Worm (Caenorhabditis elegans): ENCODE data around the gene T22C8.4.

Gene T22C8.4

ce11 chrII:8646437-8646836, 23.1 kb upstream of the T22C8.4 start:
- TF ChIP-seq hlh-4 (tag; optimal IDR thresholded peaks at IDR 0.05), result no peak

ce11 chrII:8643627-8644356, 20.5 kb upstream of the T22C8.4 start:
- TF ChIP-seq xbp-1 (tag; optimal IDR thresholded peaks at IDR 0.05) (no peak), lsy-2 (tag; optimal IDR thresholded peaks at IDR 0.05) (peak in 1 of 2 experiments; percentile 20), fkh-4 (tag; optimal IDR thresholded peaks at IDR 0.05; ENCODE audit: borderline replicate concordance) (peak; percentile 76), elt-3 (tag; optimal IDR thresholded peaks at IDR 0.05) (no peak), mef-2 (tag; optimal IDR thresholded peaks at IDR 0.05) (no peak), grh-1 (GFP tag; IDR thresholded peaks at IDR 0.05) (no peak), irx-1 (tag; optimal IDR thresholded peaks at IDR 0.05) (no peak), mab-9 (GFP tag; IDR thresholded peaks at IDR 0.05) (no peak), nhr-84 (tag; optimal IDR thresholded peaks at IDR 0.05) (no peak), ets-5 (GFP tag; IDR thresholded peaks at IDR 0.05) (no peak), C16A3.4 (tag; optimal IDR thresholded peaks at IDR 0.05) (no peak), ztf-4 (tag; optimal IDR thresholded peaks at IDR 0.05) (no peak), lin-14 (GFP tag; optimal IDR thresholded peaks at IDR 0.05) (peak; percentile 58), dsc-1 (tag; optimal IDR thresholded peaks at IDR 0.05) (peak; percentile 90), nhr-71 (tag; optimal IDR thresholded peaks at IDR 0.05) (peak; percentile 18), lin-39 (tag; optimal IDR thresholded peaks at IDR 0.05) (no peak), efl-1 (optimal IDR thresholded peaks at IDR 0.05) (no peak), efl-1 (GFP tag; optimal IDR thresholded peaks at IDR 0.05 in 1 of 2) (peak in 1 of 2 experiments; percentile 67), sup-37 (GFP tag; optimal IDR thresholded peaks at IDR 0.05) (no peak), nhr-47 (tag; optimal IDR thresholded peaks at IDR 0.05) (no peak), blmp-1 (tag; optimal IDR thresholded peaks at IDR 0.05) (peak; percentile 37), dpl-1 (GFP tag; optimal IDR thresholded peaks at IDR 0.05) (no peak)

DNA sequence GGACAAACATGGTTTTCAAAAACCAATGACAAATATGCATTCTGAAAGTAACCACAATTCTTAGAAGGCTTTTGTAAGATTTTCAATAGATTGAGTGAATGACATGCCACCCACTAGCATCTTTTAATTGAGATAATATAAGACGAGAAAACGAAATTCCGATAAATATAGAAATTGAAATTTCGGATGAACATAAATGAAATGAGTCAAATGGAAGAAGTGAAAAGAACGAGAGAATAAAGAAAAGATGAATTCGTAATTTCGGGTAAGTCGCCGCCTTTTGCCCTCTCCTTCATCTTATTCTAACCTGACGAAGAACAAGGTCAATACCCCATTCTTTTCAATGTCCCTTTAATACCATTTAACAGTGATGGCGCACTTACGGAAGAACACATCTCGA, 19.1 kb upstream of the T22C8.4 start:
- TF ChIP-seq nhr-76 (tag; optimal IDR thresholded peaks at IDR 0.05), result no peak
- TF ChIP-seq lin-14 (GFP tag; optimal IDR thresholded peaks at IDR 0.05), result peak; percentile 13
- peak; percentile 83 for TF ChIP-seq blmp-1 (tag; optimal IDR thresholded peaks at IDR 0.05)

DNA sequence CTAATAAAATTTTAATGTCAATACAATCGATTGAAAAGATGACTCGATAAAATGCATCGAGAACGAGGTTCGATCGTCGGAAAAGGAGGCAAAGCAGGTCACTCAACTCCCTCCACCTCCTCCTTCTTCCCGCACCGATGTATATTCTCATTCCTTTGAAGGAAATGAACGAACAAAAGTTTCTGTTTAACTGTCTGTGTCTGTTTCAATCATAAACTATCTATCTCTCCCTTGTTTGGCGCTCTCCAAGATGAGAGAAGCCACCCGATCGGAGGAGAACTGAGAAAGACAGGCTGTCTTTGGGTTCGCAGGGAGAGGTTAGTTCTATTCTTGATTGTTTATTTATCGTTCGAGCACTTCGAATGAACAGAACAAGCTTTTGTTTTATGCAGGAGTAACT, 17.8 kb upstream of the T22C8.4 start, which contains the start of gene D2085.7:
Gene D2085.7, plus strand, starts transcription at position 251 of the 400 bp plus-strand sequence.
- peak; percentile 57 for TF ChIP-seq nhr-85 (tag)
- TF ChIP-seq egl-27 (tag; optimal IDR thresholded peaks at IDR 0.05), result no peak
- TF ChIP-seq isw-1 (GFP tag; IDR thresholded peaks at IDR 0.05), result no peak
- TF ChIP-seq lin-14 (GFP tag; optimal IDR thresholded peaks at IDR 0.05), result peak; percentile 39
- no peak for TF ChIP-seq dsc-1 (tag; optimal IDR thresholded peaks at IDR 0.05)
- peak in 1 of 6 experiments; percentile 11 for TF ChIP-seq elt-3 (tag; optimal IDR thresholded peaks at IDR 0.05)
- TF ChIP-seq nhr-20 (tag; optimal IDR thresholded peaks at IDR 0.05), result no peak
- TF ChIP-seq fkh-4 (tag; optimal IDR thresholded peaks at IDR 0.05; ENCODE audit: borderline replicate concordance), result no peak
- peak in 1 of 2 experiments; percentile 4 for TF ChIP-seq lin-35 (GFP tag; optimal IDR thresholded peaks at IDR 0.05)
- no peak for TF ChIP-seq zip-4 (GFP tag; optimal IDR thresholded peaks at IDR 0.05)
- no peak for TF ChIP-seq aha-1 (tag; optimal IDR thresholded peaks at IDR 0.05)
- no peak for TF ChIP-seq C04F5.9 (tag; optimal IDR thresholded peaks at IDR 0.05)
- TF ChIP-seq jun-1 (tag; optimal IDR thresholded peaks at IDR 0.05), result no peak
- TF ChIP-seq nhr-76 (tag; optimal IDR thresholded peaks at IDR 0.05), result no peak
- no peak for TF ChIP-seq efl-1 (optimal IDR thresholded peaks at IDR 0.05)
- TF ChIP-seq efl-1 (GFP tag; optimal IDR thresholded peaks at IDR 0.05 in 1 of 2), result peak in 1 of 2 experiments; percentile 58
- TF ChIP-seq blmp-1 (tag; optimal IDR thresholded peaks at IDR 0.05), result peak; percentile 81
- TF ChIP-seq nhr-77 (tag; optimal IDR thresholded peaks at IDR 0.05), result no peak
- no peak for TF ChIP-seq Y116A8C.19 (tag; optimal IDR thresholded peaks at IDR 0.05; ENCODE audit: borderline replicate concordance)
- TF ChIP-seq nhr-90 (tag; optimal IDR thresholded peaks at IDR 0.05; ENCODE audit: poor library complexity), result no peak

Data from whole organism, L1 larva.